Fruit fly (Drosophila melanogaster) S2 (cell line): Measurements from ENCODE around the gene CG4161.

Experiments
- CG8478 ChIP-seq: fragments of >200 bp; optimal IDR thresholded peaks from 2 replicates; lab custom pipeline; 2018
- CTCF ChIP-seq, 2 experiments: fragments of >200 bp; optimal IDR thresholded peaks; 2 replicates each; lab custom pipeline; 2018

- TF ChIP-seq CTCF (optimal IDR thresholded peaks at IDR 0.05; lab: Kevin White, UChicago): no peak
- TF ChIP-seq CG8478 (lab: Kevin White, UChicago): no peak
Measured at dm6 chr2L:15463515-15463914, 30.4 kb downstream of the CG4161 start.
